Worm (Caenorhabditis elegans) whole organism, L4 larva: ENCODE data around the gene eppl-1.

ENCODE experiments used
- ceh-82 ChIP-seq: sonication (generic microtip); optimal IDR thresholded peaks from 2 replicates; lab custom pipeline; 2017; ENCODE audit warnings: missing biosample characterization, missing genetic modification characterization
- gei-8 ChIP-seq: fragments of 200-800 bp; sonication (Bioruptor generic); optimal IDR thresholded peaks from 2 replicates; lab custom pipeline; 2018; ENCODE audit warnings: mild to moderate bottlenecking, missing genetic modification characterization, missing compliant biosample characterization
- nhr-42 ChIP-seq: fragments of 200-800 bp; sonication (Bioruptor generic); IDR thresholded peaks from 2 replicates; pipeline ENCODE4 v1.3.6; 2022; ENCODE audit warnings: missing genetic modification characterization, missing compliant biosample characterization

DNA sequence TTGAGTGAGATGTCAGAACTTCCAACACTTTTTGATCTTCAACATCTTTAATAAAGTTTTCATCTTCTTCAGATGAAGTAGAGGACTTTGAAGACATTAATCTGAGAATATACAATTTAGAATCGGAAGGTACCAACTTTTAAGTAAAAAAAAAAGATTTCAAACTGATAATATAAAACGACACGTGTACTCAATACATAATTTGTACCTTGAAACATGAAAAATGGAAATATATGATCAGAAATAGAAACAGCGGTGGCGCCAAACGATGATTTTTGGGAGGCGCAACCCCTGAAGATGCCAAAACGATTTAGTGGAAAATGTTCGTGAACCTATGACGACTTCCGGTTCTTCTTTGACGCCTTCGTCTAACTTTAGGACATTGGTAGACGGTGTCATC lies 20.9 kb upstream of the eppl-1 start, which contains the start of gene oat-1:
- TF ChIP-seq gei-8 (GFP tag; lab: Kevin White, UChicago): no peak
- no peak for TF ChIP-seq ceh-82
- no peak for TF ChIP-seq nhr-42 (GFP tag; lab: Robert Waterston, UW)
